Worm (Caenorhabditis elegans) whole organism, late embryonic: ENCODE results near the gene drap-1.

Experiments used
- K02D7.2 ChIP-seq: sonication (generic microtip); optimal IDR thresholded peaks from 2 replicates; lab custom pipeline; 2017; ENCODE audit warnings: mild to moderate bottlenecking, missing genetic modification characterization, missing compliant biosample characterization
- K09A11.1 ChIP-seq: sonication (generic microtip); optimal IDR thresholded peaks from 2 replicates; lab custom pipeline; 2017; ENCODE audit warnings: antibody characterized with exemption, mild to moderate bottlenecking, missing genetic modification characterization, missing compliant biosample characterization; ENCODE audit not compliant: insufficient read depth
- ama-1 ChIP-seq: fragments of 150-350 bp; optimal IDR thresholded peaks from 2 replicates; lab custom pipeline; 2014
- ceh-18 ChIP-seq: sonication (generic microtip); optimal IDR thresholded peaks from 2 replicates; lab custom pipeline; 2016; ENCODE audit warnings: missing genetic modification characterization, missing compliant biosample characterization
- ceh-2 ChIP-seq: sonication (generic microtip); optimal IDR thresholded peaks from 2 replicates; lab custom pipeline; 2016; ENCODE audit warnings: missing genotype, missing genetic modification characterization, missing compliant biosample characterization
- ceh-31 ChIP-seq: sonication (generic microtip); optimal IDR thresholded peaks from 2 replicates; lab custom pipeline; 2016; ENCODE audit warnings: missing genetic modification characterization, missing compliant biosample characterization
- ceh-6 ChIP-seq: fragments of 200-800 bp; sonication (Bioruptor generic); optimal IDR thresholded peaks from 2 replicates; lab custom pipeline; 2018; ENCODE audit warnings: mild to moderate bottlenecking, missing genetic modification characterization, missing compliant biosample characterization
- ceh-9 ChIP-seq: sonication (generic microtip); optimal IDR thresholded peaks from 2 replicates; lab custom pipeline; 2016; ENCODE audit warnings: mild to moderate bottlenecking, missing genetic modification characterization, inconsistent platforms, missing compliant biosample characterization
- che-1 ChIP-seq: sonication (generic microtip); optimal IDR thresholded peaks from 2 replicates; lab custom pipeline; 2016; ENCODE audit warnings: mild to moderate bottlenecking, missing genetic modification characterization, missing compliant biosample characterization
- eyg-1 ChIP-seq: sonication (generic microtip); optimal IDR thresholded peaks from 2 replicates; lab custom pipeline; 2016; ENCODE audit warnings: missing genotype, missing genetic modification characterization, missing compliant biosample characterization
- fax-1 ChIP-seq: sonication (generic microtip); optimal IDR thresholded peaks from 2 replicates; lab custom pipeline; 2016; ENCODE audit warnings: missing genotype, missing genetic modification characterization, missing compliant biosample characterization
- fkh-10 ChIP-seq: fragments of 150-350 bp; optimal IDR thresholded peaks from 2 replicates; lab custom pipeline; 2014; ENCODE audit warnings: missing biosample characterization, missing genetic modification reagents, missing genetic modification characterization
- hlh-13 ChIP-seq: fragments of 200-800 bp; sonication (Bioruptor generic); optimal IDR thresholded peaks from 2 replicates; lab custom pipeline; 2018; ENCODE audit warnings: mild to moderate bottlenecking, missing genetic modification characterization, missing compliant biosample characterization
- hlh-15 ChIP-seq: sonication (generic microtip); optimal IDR thresholded peaks from 2 replicates; lab custom pipeline; 2016; ENCODE audit warnings: missing genetic modification characterization, missing compliant biosample characterization
- hlh-30 ChIP-seq: sonication (generic microtip); optimal IDR thresholded peaks from 2 replicates; lab custom pipeline; 2017; ENCODE audit warnings: antibody characterized with exemption, missing genetic modification characterization, missing compliant biosample characterization; ENCODE audit not compliant: insufficient read depth
- hlh-6 ChIP-seq: sonication (generic microtip); optimal IDR thresholded peaks from 2 replicates; lab custom pipeline; 2016; ENCODE audit warnings: missing genotype, missing genetic modification characterization, missing compliant biosample characterization
- lim-6 ChIP-seq: sonication (generic microtip); optimal IDR thresholded peaks from 2 replicates; lab custom pipeline; 2016; ENCODE audit warnings: missing genetic modification characterization, missing compliant biosample characterization
- mec-3 ChIP-seq: sonication (generic microtip); optimal IDR thresholded peaks from 2 replicates; lab custom pipeline; 2016; ENCODE audit warnings: borderline replicate concordance, missing genetic modification characterization, missing compliant biosample characterization
- nfya-1 ChIP-seq: sonication (generic microtip); optimal IDR thresholded peaks from 2 replicates; lab custom pipeline; 2017; ENCODE audit warnings: missing genetic modification characterization, mild to moderate bottlenecking, missing compliant biosample characterization, antibody characterized with exemption, moderate library complexity
- nhr-11 ChIP-seq: fragments of 150-350 bp; optimal IDR thresholded peaks from 2 replicates; lab custom pipeline; 2014; ENCODE audit warnings: missing biosample characterization, missing genetic modification characterization
- pag-3 ChIP-seq: sonication (generic microtip); optimal IDR thresholded peaks from 2 replicates; lab custom pipeline; 2016; ENCODE audit warnings: missing compliant biosample characterization, missing genetic modification characterization, borderline replicate concordance
- pat-9 ChIP-seq: fragments of 200-800 bp; sonication (Bioruptor generic); optimal IDR thresholded peaks from 2 replicates; lab custom pipeline; 2018; ENCODE audit warnings: mild to moderate bottlenecking, missing genetic modification characterization, moderate library complexity, missing compliant biosample characterization
- pax-1 ChIP-seq: fragments of 150-350 bp; optimal IDR thresholded peaks from 2 replicates; lab custom pipeline; 2014; ENCODE audit warnings: missing biosample characterization, missing genetic modification characterization
- pha-4 ChIP-seq: fragments of 150-350 bp; optimal IDR thresholded peaks from 2 replicates; lab custom pipeline; 2018; ENCODE audit warnings: missing biosample characterization, missing genetic modification reagents, missing genetic modification characterization
- pqm-1 ChIP-seq: sonication (generic microtip); optimal IDR thresholded peaks from 2 replicates; lab custom pipeline; 2016; ENCODE audit warnings: missing genetic modification characterization, missing compliant biosample characterization
- rnt-1 ChIP-seq: sonication (generic microtip); optimal IDR thresholded peaks from 2 replicates; lab custom pipeline; 2016; ENCODE audit warnings: missing genetic modification characterization, missing compliant biosample characterization
- sox-2 ChIP-seq: fragments of 200-800 bp; sonication (Bioruptor generic); IDR thresholded peaks from 2 replicates; pipeline ENCODE4 v1.3.6; 2022; ENCODE audit warnings: missing genetic modification reagents, missing genetic modification characterization, missing compliant biosample characterization
- tbx-2 ChIP-seq: sonication (generic microtip); optimal IDR thresholded peaks from 2 replicates; lab custom pipeline; 2016; ENCODE audit warnings: missing genetic modification characterization, missing compliant biosample characterization
- tbx-7 ChIP-seq: sonication (generic microtip); optimal IDR thresholded peaks from 2 replicates; lab custom pipeline; 2016; ENCODE audit warnings: missing genotype, missing genetic modification characterization, missing compliant biosample characterization
- unc-3 ChIP-seq, 2 experiments: fragments of 200-800 bp in 1 of 2; sonication (Bioruptor generic) in 1 of 2; sonication (generic microtip) in 1 of 2; conservative IDR thresholded peaks in 1 of 2; optimal IDR thresholded peaks in 1 of 2; 2 replicates each; pipeline versions ENCODE4 v1.3.6 to Lab custom; 2016 to 2022; ENCODE audit warnings: missing compliant biosample characterization in 2 of 2, missing genetic modification characterization in 2 of 2, missing genetic modification reagents in 1 of 2
- unc-42 ChIP-seq: sonication (generic microtip); optimal IDR thresholded peaks from 2 replicates; lab custom pipeline; 2016; ENCODE audit warnings: missing genotype, missing genetic modification characterization, missing compliant biosample characterization
- unc-55 ChIP-seq: sonication (generic microtip); optimal IDR thresholded peaks from 2 replicates; lab custom pipeline; 2017; ENCODE audit warnings: missing biosample characterization, missing genetic modification reagents, missing genetic modification characterization
- zip-5 ChIP-seq: sonication (generic microtip); optimal IDR thresholded peaks from 2 replicates; lab custom pipeline; 2016; ENCODE audit warnings: missing genetic modification characterization, missing compliant biosample characterization

The drap-1 gene

DNA sequence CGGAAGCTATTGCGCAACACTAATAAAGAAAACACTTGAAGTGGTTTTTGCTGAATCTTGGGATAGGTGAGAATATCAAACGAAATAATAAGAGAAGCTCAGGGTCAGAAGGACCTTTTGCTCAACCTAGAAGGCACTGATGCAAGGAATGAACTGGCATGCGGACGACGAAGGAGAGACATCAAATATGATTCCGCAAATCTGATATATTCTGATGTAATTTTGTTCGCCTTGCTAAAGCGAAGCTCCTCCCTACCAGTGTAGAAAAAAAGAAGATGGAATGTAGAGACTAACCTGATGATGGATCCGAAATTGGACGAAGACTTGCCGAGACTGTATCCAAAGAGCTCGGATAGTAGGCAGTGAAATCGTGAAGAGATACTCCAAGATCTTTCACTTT lies 38.0 kb downstream of the drap-1 start:
- TF ChIP-seq fkh-10 (GFP tag; lab: Kevin White, UChicago) (no peak), che-1 (no peak), pha-4 (tag; lab: Kevin White, UChicago) (no peak), K09A11.1 (no peak), pat-9 (no peak), ama-1 (lab: Kevin White, UChicago) (no peak), tbx-7 (tag; lab: Kevin White, UChicago) (no peak), hlh-15 (tag; lab: Kevin White, UChicago) (no peak), unc-3 (GFP tag; conservative IDR thresholded peaks at IDR 0.05; lab: Robert Waterston, UW) (no peak), unc-3 (tag; optimal IDR thresholded peaks at IDR 0.05; lab: Kevin White, UChicago) (no peak), ceh-31 (tag; lab: Kevin White, UChicago) (no peak), hlh-30 (tag; lab: Kevin White, UChicago) (no peak), ceh-9 (tag; lab: Kevin White, UChicago) (no peak), hlh-13 (no peak), unc-55 (no peak), tbx-2 (tag; lab: Kevin White, UChicago) (no peak), unc-42 (no peak), pqm-1 (tag; lab: Kevin White, UChicago) (no peak), pag-3 (tag; lab: Kevin White, UChicago) (no peak)
- TF ChIP-seq, all 69 proteins: peak for 0

DNA sequence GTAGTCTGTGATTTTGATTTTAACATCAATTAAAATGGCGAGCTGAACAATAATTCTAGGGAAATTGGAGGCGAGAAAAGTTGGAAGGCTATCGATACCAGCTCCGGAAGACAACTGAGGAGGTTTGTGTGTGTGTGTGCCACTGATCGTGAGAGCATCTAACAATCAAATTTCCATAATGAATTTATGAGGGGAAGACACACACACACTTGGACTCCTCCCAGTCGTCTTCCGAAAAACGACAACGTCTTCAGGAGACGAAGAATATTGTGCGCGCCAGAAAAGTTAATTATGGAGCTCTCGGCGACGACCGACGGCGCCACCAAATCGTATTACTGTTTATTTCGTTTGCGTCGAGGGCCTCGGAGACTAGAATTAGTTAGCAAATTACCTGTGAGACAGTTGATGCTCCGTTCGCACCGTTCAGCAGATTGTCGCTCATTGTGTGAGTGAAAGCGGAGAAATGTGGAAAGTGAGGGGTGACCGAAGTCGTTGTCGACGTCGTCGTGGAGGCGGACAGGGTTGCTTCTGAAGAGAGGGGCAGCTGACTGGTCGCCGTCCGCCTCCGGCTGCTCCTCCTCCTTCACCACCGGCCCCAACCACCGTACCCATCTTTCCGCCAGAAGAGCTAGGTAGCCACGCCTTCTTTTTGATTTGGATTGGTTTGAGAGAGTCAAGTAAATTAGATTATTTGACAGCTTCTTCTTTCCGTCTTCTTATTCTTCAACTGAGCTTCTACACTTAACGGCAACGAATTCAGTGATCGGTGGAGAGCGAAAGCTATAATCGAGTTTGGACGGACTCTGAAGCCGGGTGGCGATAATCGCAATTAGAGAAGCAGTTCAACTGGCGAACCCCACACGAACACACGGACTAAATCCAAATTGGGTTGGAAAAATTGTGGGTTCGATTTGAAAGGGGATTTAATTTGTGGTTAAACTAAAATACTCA lies 39.2 kb downstream of the drap-1 start, which contains the start of gene unc-42:
Gene unc-42, minus strand, starts transcription at position 564 of the 951 bp plus-strand sequence.
- TF ChIP-seq pqm-1 (tag; lab: Kevin White, UChicago) (no peak), lim-6 (tag; lab: Kevin White, UChicago) (no peak), pat-9 (no peak), unc-3 (GFP tag; conservative IDR thresholded peaks at IDR 0.05; lab: Robert Waterston, UW) (no peak), unc-3 (tag; optimal IDR thresholded peaks at IDR 0.05; lab: Kevin White, UChicago) (no peak), nfya-1 (tag; lab: Kevin White, UChicago) (peak; percentile 33), ceh-31 (tag; lab: Kevin White, UChicago) (peak; percentile 69), tbx-7 (tag; lab: Kevin White, UChicago) (no peak), hlh-13 (no peak)

DNA sequence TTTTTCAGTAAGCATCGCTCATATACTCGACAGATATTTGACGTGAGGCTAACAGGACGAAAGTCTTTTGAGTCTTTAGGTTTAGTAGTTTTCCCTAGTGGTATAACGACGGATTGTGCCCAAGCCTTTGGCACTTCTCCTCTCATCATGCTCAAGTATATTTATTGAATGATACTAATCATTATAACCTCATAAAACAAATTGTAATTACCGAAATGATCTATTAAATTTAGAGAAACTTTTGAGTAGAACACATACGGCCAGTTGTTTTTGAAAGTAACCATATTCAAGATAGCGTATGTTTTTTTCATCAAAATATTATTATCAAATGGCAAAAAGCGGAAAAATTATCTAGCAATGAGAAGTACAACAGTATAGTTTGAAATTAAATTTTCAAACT lies 41.4 kb downstream of the drap-1 start:
- TF ChIP-seq ceh-2 (tag; lab: Kevin White, UChicago) (no peak), sox-2 (GFP tag; lab: Robert Waterston, UW) (no peak), rnt-1 (tag; lab: Kevin White, UChicago) (no peak), pha-4 (tag; lab: Kevin White, UChicago) (no peak), hlh-13 (no peak), pax-1 (tag; lab: Kevin White, UChicago) (no peak), ceh-9 (tag; lab: Kevin White, UChicago) (no peak), hlh-15 (tag; lab: Kevin White, UChicago) (no peak), ceh-6 (GFP tag; lab: Kevin White, UChicago) (no peak), pat-9 (no peak), hlh-6 (tag; lab: Kevin White, UChicago) (no peak), nhr-11 (tag; lab: Kevin White, UChicago) (no peak), K02D7.2 (tag; lab: Kevin White, UChicago) (no peak), fax-1 (tag; lab: Kevin White, UChicago) (no peak), ceh-18 (tag; lab: Kevin White, UChicago) (no peak), mec-3 (tag; lab: Kevin White, UChicago) (no peak), eyg-1 (tag; lab: Kevin White, UChicago) (no peak), zip-5 (tag; lab: Kevin White, UChicago) (no peak)
- TF ChIP-seq, all 69 proteins: peak for 0
